Worm (Caenorhabditis elegans): ENCODE measurements around the gene pax-3.

The pax-3 gene

DNA sequence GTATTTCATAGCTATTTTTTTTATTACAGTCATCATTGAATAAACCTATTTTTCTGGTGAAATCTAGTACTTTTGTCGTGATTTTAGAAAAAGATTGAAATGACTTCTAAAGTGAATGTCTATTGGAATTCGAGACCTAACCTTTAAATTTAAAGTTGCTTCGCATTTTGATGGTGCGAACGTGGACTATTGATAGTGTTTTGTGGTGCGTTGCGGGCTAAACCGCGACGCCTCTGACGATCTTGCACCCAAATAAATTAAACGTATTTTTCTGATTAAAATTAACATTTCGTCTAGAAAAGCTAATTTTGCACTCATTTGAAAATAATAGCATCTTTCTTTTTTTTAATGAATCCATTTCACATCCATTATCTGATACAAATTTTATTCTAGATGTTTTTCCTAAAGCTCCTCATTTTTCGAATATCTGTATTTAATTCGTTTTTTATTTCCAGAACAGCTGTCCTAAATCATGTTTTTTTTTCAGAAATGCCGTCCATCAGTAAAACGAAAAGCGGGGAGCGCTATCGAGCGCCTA is 26.1 kb downstream of the pax-3 start, which contains the start of gene wbp-11 (continued):
- TF ChIP-seq mef-2 (tag; optimal IDR thresholded peaks at IDR 0.05): no peak
- TF ChIP-seq egl-13 (tag; optimal IDR thresholded peaks at IDR 0.05): no peak
- no peak for TF ChIP-seq F16B12.6 (tag; optimal IDR thresholded peaks at IDR 0.05)
- TF ChIP-seq lir-3 (tag; optimal IDR thresholded peaks at IDR 0.05; ENCODE audit: poor library complexity): no peak
- peak in 1 of 2 experiments; percentile 70 for TF ChIP-seq lsy-2 (tag; optimal IDR thresholded peaks at IDR 0.05)
- peak in 1 of 6 experiments; percentile 14 for TF ChIP-seq elt-3 (tag; optimal IDR thresholded peaks at IDR 0.05)

DNA sequence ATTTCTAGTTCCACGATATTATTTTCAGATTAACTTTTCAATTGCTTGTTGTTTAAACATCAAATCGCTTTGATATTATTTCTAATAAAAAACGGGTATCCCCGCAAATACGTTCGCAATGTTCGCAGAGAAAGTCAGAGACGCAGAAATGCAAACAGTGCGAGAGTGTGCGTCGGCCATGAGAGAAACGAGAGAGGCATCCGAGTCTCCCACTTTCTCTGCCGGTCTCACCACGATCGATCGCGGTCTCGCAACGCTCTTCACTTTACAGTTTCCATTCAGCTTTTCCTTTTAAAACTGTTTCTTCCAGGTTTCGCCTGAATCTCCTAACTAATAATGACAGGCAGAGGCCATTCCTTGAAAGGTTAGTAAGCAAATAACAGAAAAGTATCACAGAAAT is 28.0 kb downstream of the pax-3 start, which contains the start of gene F33H1.4:
Gene F33H1.4, plus strand, starts transcription at position 311 of the 400 bp plus-strand sequence.
- TF ChIP-seq aly-2 (tag; optimal IDR thresholded peaks at IDR 0.05): peak; percentile 6
- TF ChIP-seq egl-13 (tag; optimal IDR thresholded peaks at IDR 0.05): no peak
- TF ChIP-seq lin-14 (GFP tag; optimal IDR thresholded peaks at IDR 0.05): peak; percentile 89
- TF ChIP-seq pag-3 (tag; optimal IDR thresholded peaks at IDR 0.05; ENCODE audit: borderline replicate concordance, insufficient read depth): no peak
- TF ChIP-seq C34B4.2 (tag; optimal IDR thresholded peaks at IDR 0.05): no peak
- no peak for TF ChIP-seq grh-1 (GFP tag; IDR thresholded peaks at IDR 0.05)
- TF ChIP-seq hlh-17 (GFP tag; optimal IDR thresholded peaks at IDR 0.05; ENCODE audit: borderline replicate concordance): no peak
- peak; percentile 61 for TF ChIP-seq nhr-71 (tag; optimal IDR thresholded peaks at IDR 0.05)
- peak; percentile 27 to 50 (median 50) for TF ChIP-seq dpl-1 (GFP tag; optimal IDR thresholded peaks at IDR 0.05)
- no peak for TF ChIP-seq hlh-4 (tag; optimal IDR thresholded peaks at IDR 0.05)
- TF ChIP-seq snu-23 (GFP tag; optimal IDR thresholded peaks at IDR 0.05): peak; percentile 65
- TF ChIP-seq nhr-85 (tag): peak; percentile 64
- TF ChIP-seq snpc-4 (tag; optimal IDR thresholded peaks at IDR 0.05): no peak
- TF ChIP-seq lir-3 (tag; optimal IDR thresholded peaks at IDR 0.05; ENCODE audit: poor library complexity): no peak
- no peak for TF ChIP-seq efl-3 (GFP tag; optimal IDR thresholded peaks at IDR 0.05)
- TF ChIP-seq elt-2 (tag; optimal IDR thresholded peaks at IDR 0.05): no peak
- TF ChIP-seq unc-130 (tag; optimal IDR thresholded peaks at IDR 0.05): no peak
- no peak for TF ChIP-seq lin-39 (tag; optimal IDR thresholded peaks at IDR 0.05)
- TF ChIP-seq ets-5 (GFP tag; IDR thresholded peaks at IDR 0.05): no peak
- no peak for TF ChIP-seq Y116A8C.19 (tag; optimal IDR thresholded peaks at IDR 0.05; ENCODE audit: borderline replicate concordance)
- no peak for TF ChIP-seq aha-1 (tag; optimal IDR thresholded peaks at IDR 0.05)
- TF ChIP-seq xbp-1 (tag; optimal IDR thresholded peaks at IDR 0.05): peak; percentile 16
- peak; percentile 98 for TF ChIP-seq lin-13 (GFP tag; optimal IDR thresholded peaks at IDR 0.05)
- TF ChIP-seq mdl-1 (tag; optimal IDR thresholded peaks at IDR 0.05): peak in 1 of 2 experiments; percentile 19
- no peak for TF ChIP-seq nhr-76 (tag; optimal IDR thresholded peaks at IDR 0.05)
- TF ChIP-seq ceh-90 (tag; optimal IDR thresholded peaks at IDR 0.05): no peak
- TF ChIP-seq hpl-2 (GFP tag; optimal IDR thresholded peaks at IDR 0.05): no peak
- peak in 1 of 6 experiments; percentile 22 for TF ChIP-seq elt-3 (tag; optimal IDR thresholded peaks at IDR 0.05)
- TF ChIP-seq fkh-8 (tag; optimal IDR thresholded peaks at IDR 0.05): peak; percentile 50
- TF ChIP-seq jun-1 (tag; optimal IDR thresholded peaks at IDR 0.05): peak; percentile 8
- peak; percentile 91 for TF ChIP-seq blmp-1 (tag; optimal IDR thresholded peaks at IDR 0.05)
- peak; percentile 87 for TF ChIP-seq lin-15B (tag; optimal IDR thresholded peaks at IDR 0.05)
- no peak for TF ChIP-seq egl-27 (tag; optimal IDR thresholded peaks at IDR 0.05)
- no peak for TF ChIP-seq tbx-2 (tag; optimal IDR thresholded peaks at IDR 0.05)
- no peak for TF ChIP-seq nhr-28 (tag; optimal IDR thresholded peaks at IDR 0.05)
- TF ChIP-seq ceh-8 (GFP tag; optimal IDR thresholded peaks at IDR 0.05): no peak
- TF ChIP-seq nhr-84 (tag; optimal IDR thresholded peaks at IDR 0.05): no peak
- peak; percentile 83 to 97 for TF ChIP-seq lsy-2 (tag; optimal IDR thresholded peaks at IDR 0.05)
- TF ChIP-seq C04F5.9 (tag; optimal IDR thresholded peaks at IDR 0.05): no peak
- no peak for TF ChIP-seq unc-98 (GFP tag; IDR thresholded peaks at IDR 0.05)
- peak; percentile 28 for TF ChIP-seq nhr-90 (tag; optimal IDR thresholded peaks at IDR 0.05; ENCODE audit: poor library complexity)
- peak; percentile 23 for TF ChIP-seq F16B12.6 (tag; optimal IDR thresholded peaks at IDR 0.05)
- TF ChIP-seq sox-4 (tag; optimal IDR thresholded peaks at IDR 0.05): no peak
- no peak for TF ChIP-seq nhr-12 (tag; optimal IDR thresholded peaks at IDR 0.05)
- no peak for TF ChIP-seq tlp-1 (tag; optimal IDR thresholded peaks at IDR 0.05)
- peak; percentile 68 to 84 for TF ChIP-seq efl-1 (optimal IDR thresholded peaks at IDR 0.05)
- peak; percentile 50 to 95 for TF ChIP-seq efl-1 (GFP tag; optimal IDR thresholded peaks at IDR 0.05 in 1 of 2)
- TF ChIP-seq nhr-77 (tag; optimal IDR thresholded peaks at IDR 0.05): peak; percentile 23
- TF ChIP-seq pqm-1 (tag; optimal IDR thresholded peaks at IDR 0.05): no peak

Data from whole organism, L1 larva.